Fruit fly (Drosophila melanogaster) whole organism, embryonic: ENCODE measurements around the gene CG4382.

Experiments
- Atf3 ChIP-seq: fragments of 200-800 bp; sonication (Bioruptor generic); optimal IDR thresholded peaks from 3 replicates; lab custom pipeline; 2016; ENCODE audit warnings: missing biosample characterization, missing genetic modification characterization
- CG10147 ChIP-seq: fragments of 200-800 bp; sonication (Bioruptor generic); optimal IDR thresholded peaks from 2 replicates; lab custom pipeline; 2019; ENCODE audit warnings: missing biosample characterization, mild to moderate bottlenecking, missing genetic modification characterization, moderate library complexity
- CG10543 ChIP-seq: fragments of 200-800 bp; sonication (Bioruptor generic); optimal IDR thresholded peaks from 3 replicates; lab custom pipeline; 2017; ENCODE audit warnings: missing biosample characterization, mild to moderate bottlenecking, missing genetic modification characterization, moderate library complexity
- CG11456 ChIP-seq: fragments of 200-800 bp; sonication (Bioruptor generic); IDR thresholded peaks from 3 replicates; pipeline ENCODE4 v1.3.6; 2022; ENCODE audit warnings: missing biosample characterization, missing genetic modification characterization
- CG11560 ChIP-seq: fragments of 200-800 bp; sonication (Bioruptor generic); IDR thresholded peaks from 3 replicates; pipeline ENCODE4 v1.3.6; 2022; ENCODE audit warnings: missing biosample characterization, missing genetic modification characterization
- CG12219 ChIP-seq: fragments of 200-800 bp; sonication (Bioruptor generic); optimal IDR thresholded peaks from 3 replicates; lab custom pipeline; 2018; ENCODE audit warnings: missing biosample characterization, mild to moderate bottlenecking, missing genetic modification characterization
- CG12659 ChIP-seq: fragments of 200-800 bp; sonication (Bioruptor generic); optimal IDR thresholded peaks from 3 replicates; lab custom pipeline; 2017; ENCODE audit warnings: mild to moderate bottlenecking, missing biosample characterization, missing genetic modification reagents, missing genetic modification characterization
- CG12769 ChIP-seq: fragments of 200-800 bp; sonication (Bioruptor generic); optimal IDR thresholded peaks from 2 replicates; lab custom pipeline; 2019; ENCODE audit warnings: missing biosample characterization, mild to moderate bottlenecking, missing genetic modification characterization, moderate library complexity
- CG13296 ChIP-seq: fragments of 200-800 bp; sonication (Bioruptor generic); optimal IDR thresholded peaks from 3 replicates; lab custom pipeline; 2018; ENCODE audit warnings: missing biosample characterization, mild to moderate bottlenecking, missing genetic modification characterization
- CG13424 ChIP-seq: fragments of 200-800 bp; sonication (Bioruptor generic); optimal IDR thresholded peaks from 2 replicates; lab custom pipeline; 2019; ENCODE audit warnings: missing biosample characterization, mild to moderate bottlenecking, missing genetic modification characterization, moderate library complexity
- CG2116 ChIP-seq: fragments of 200-800 bp; sonication (Bioruptor generic); optimal IDR thresholded peaks from 3 replicates; lab custom pipeline; 2018; ENCODE audit warnings: missing biosample characterization, mild to moderate bottlenecking, missing genetic modification characterization
- CG3065 ChIP-seq: fragments of 200-800 bp; sonication (Bioruptor generic); optimal IDR thresholded peaks from 2 replicates; lab custom pipeline; 2016; ENCODE audit warnings: missing biosample characterization, missing genetic modification characterization
- CG32532 ChIP-seq: fragments of 200-800 bp; sonication (Bioruptor generic); IDR thresholded peaks from 2 replicates; pipeline ENCODE4 v1.3.6; 2022; ENCODE audit warnings: missing biosample characterization, missing genetic modification characterization
- CG6791 ChIP-seq: fragments of 200-800 bp; sonication (Bioruptor generic); IDR thresholded peaks from 3 replicates; pipeline ENCODE4 v1.3.6; 2022; ENCODE audit warnings: missing biosample characterization, missing genetic modification characterization; ENCODE audit not compliant: partially characterized antibody
- CG8359 ChIP-seq: fragments of 200-800 bp; sonication (Bioruptor generic); optimal IDR thresholded peaks from 2 replicates; lab custom pipeline; 2017; ENCODE audit warnings: missing biosample characterization, mild to moderate bottlenecking, missing genetic modification characterization, borderline replicate concordance
- Camta ChIP-seq: fragments of 200-800 bp; sonication (Bioruptor generic); optimal IDR thresholded peaks from 2 replicates; lab custom pipeline; 2016; ENCODE audit warnings: missing biosample characterization, missing genetic modification characterization
- Dp ChIP-seq: fragments of 200-800 bp; sonication (Bioruptor generic); optimal IDR thresholded peaks from 2 replicates; lab custom pipeline; 2018; ENCODE audit warnings: missing biosample characterization, mild to moderate bottlenecking, missing genetic modification characterization, moderate library complexity
- Drgx ChIP-seq: fragments of 200-800 bp; sonication (Bioruptor generic); IDR thresholded peaks from 2 replicates; pipeline ENCODE4 v1.3.6; 2022; ENCODE audit warnings: missing biosample characterization, missing genetic modification characterization
- E2f1 ChIP-seq: fragments of 200-800 bp; sonication (Bioruptor generic); IDR thresholded peaks from 2 replicates; pipeline ENCODE4 v1.3.6; 2022; ENCODE audit warnings: missing biosample characterization, missing genetic modification characterization
- E2f2 ChIP-seq: fragments of 200-800 bp; sonication (Bioruptor generic); IDR thresholded peaks from 2 replicates; pipeline ENCODE4 v1.3.6; 2022; ENCODE audit warnings: missing biosample characterization, missing genetic modification characterization
- Hand ChIP-seq: fragments of 200-800 bp; sonication (Bioruptor generic); optimal IDR thresholded peaks from 2 replicates; lab custom pipeline; 2017; ENCODE audit warnings: mild to moderate bottlenecking, missing biosample characterization, missing genetic modification reagents, missing genetic modification characterization
- MTF-1 ChIP-seq: fragments of 200-800 bp; sonication (Bioruptor generic); optimal IDR thresholded peaks from 2 replicates; lab custom pipeline; 2018; ENCODE audit warnings: missing biosample characterization, mild to moderate bottlenecking, missing genetic modification characterization, borderline replicate concordance
- NC2α ChIP-seq: fragments of 200-800 bp; sonication (Bioruptor generic); optimal IDR thresholded peaks from 2 replicates; lab custom pipeline; 2016; ENCODE audit warnings: missing biosample characterization, missing genetic modification characterization
- Six4 ChIP-seq: fragments of 200-800 bp; sonication (Bioruptor generic); optimal IDR thresholded peaks from 2 replicates; lab custom pipeline; 2016; ENCODE audit warnings: missing biosample characterization, missing genetic modification characterization
- Ssrp ChIP-seq: fragments of 200-800 bp; sonication (Bioruptor generic); optimal IDR thresholded peaks from 2 replicates; lab custom pipeline; 2018; ENCODE audit warnings: missing biosample characterization, mild to moderate bottlenecking, missing genetic modification characterization, moderate library complexity
- Trl ChIP-seq, 3 experiments: fragments of >200 bp in 2 of 3; fragments of 200-800 bp in 1 of 3; sonication (Bioruptor generic) in 1 of 3; optimal IDR thresholded peaks; 2 replicates in 1 of 3; 3 replicates in 2 of 3; lab custom pipeline; 2016 to 2017; ENCODE audit warnings: missing biosample characterization in 1 of 3, missing genetic modification characterization in 1 of 3
- YL-1 ChIP-seq: fragments of 200-800 bp; sonication (Bioruptor generic); optimal IDR thresholded peaks from 3 replicates; lab custom pipeline; 2017; ENCODE audit warnings: missing biosample characterization, mild to moderate bottlenecking, missing genetic modification characterization
- al ChIP-seq: fragments of 200-800 bp; sonication (Bioruptor generic); IDR thresholded peaks from 2 replicates; pipeline ENCODE4 v1.3.6; 2022; ENCODE audit warnings: missing biosample characterization, missing genetic modification characterization
- crol ChIP-seq: fragments of 200-800 bp; sonication (Bioruptor generic); IDR thresholded peaks from 2 replicates; pipeline ENCODE4 v1.3.6; 2022; ENCODE audit warnings: missing biosample characterization, missing genetic modification characterization
- dan ChIP-seq: fragments of 200-800 bp; sonication (Bioruptor generic); IDR thresholded peaks from 2 replicates; pipeline ENCODE4 v1.3.6; 2022; ENCODE audit warnings: missing biosample characterization, missing genetic modification characterization
- gce ChIP-seq: fragments of 200-800 bp; sonication (Bioruptor generic); IDR thresholded peaks from 3 replicates; pipeline ENCODE4 v1.3.6; 2022; ENCODE audit warnings: missing biosample characterization, missing genetic modification characterization
- hkb ChIP-seq, 2 experiments: fragments of 200-800 bp in 1 of 2; fragments of >200 bp in 1 of 2; sonication (Bioruptor generic) in 1 of 2; IDR thresholded peaks in 1 of 2; optimal IDR thresholded peaks in 1 of 2; 2 replicates each; pipeline versions ENCODE4 v1.3.6 to Lab custom; 2017 to 2022; ENCODE audit warnings: missing biosample characterization in 1 of 2, missing genetic modification characterization in 1 of 2
- kah ChIP-seq: fragments of 200-800 bp; sonication (Bioruptor generic); optimal IDR thresholded peaks from 2 replicates; lab custom pipeline; 2018; ENCODE audit warnings: missing biosample characterization, mild to moderate bottlenecking, missing genetic modification characterization
- lilli ChIP-seq: fragments of 200-800 bp; sonication (Bioruptor generic); optimal IDR thresholded peaks from 3 replicates; lab custom pipeline; 2016; ENCODE audit warnings: missing biosample characterization, missing genetic modification characterization
- lola ChIP-seq, 3 experiments: fragments of >200 bp in 2 of 3; fragments of 200-800 bp in 1 of 3; sonication (Bioruptor generic) in 1 of 3; optimal IDR thresholded peaks; 2 replicates each; lab custom pipeline; 2017 to 2019; ENCODE audit warnings: missing biosample characterization in 3 of 3, missing genetic modification characterization in 3 of 3, mild to moderate bottlenecking in 1 of 3, moderate library complexity in 1 of 3
- mld ChIP-seq: fragments of 200-800 bp; sonication (Bioruptor generic); IDR thresholded peaks from 3 replicates; pipeline ENCODE4 v1.3.6; 2022; ENCODE audit warnings: missing biosample characterization, missing genetic modification characterization; ENCODE audit not compliant: partially characterized antibody
- oc ChIP-seq: fragments of 200-800 bp; sonication (Bioruptor generic); optimal IDR thresholded peaks from 2 replicates; lab custom pipeline; 2018; ENCODE audit warnings: missing biosample characterization, mild to moderate bottlenecking, missing genetic modification characterization, moderate library complexity
- pros ChIP-seq: fragments of 200-800 bp; sonication (Bioruptor generic); optimal IDR thresholded peaks from 3 replicates; lab custom pipeline; 2019; ENCODE audit warnings: missing biosample characterization, mild to moderate bottlenecking, missing genetic modification characterization, moderate library complexity
- pzg ChIP-seq: fragments of 200-800 bp; sonication (Bioruptor generic); optimal IDR thresholded peaks from 3 replicates; lab custom pipeline; 2018; ENCODE audit warnings: missing biosample characterization, mild to moderate bottlenecking, missing genetic modification characterization, moderate library complexity
- ranshi ChIP-seq: fragments of 200-800 bp; sonication (Bioruptor generic); IDR thresholded peaks from 2 replicates; pipeline ENCODE4 v1.3.6; 2022; ENCODE audit warnings: missing biosample characterization, missing genetic modification characterization
- sd ChIP-seq: fragments of 200-800 bp; sonication (Bioruptor generic); optimal IDR thresholded peaks from 3 replicates; lab custom pipeline; 2018; ENCODE audit warnings: missing biosample characterization, mild to moderate bottlenecking, missing genetic modification characterization, moderate library complexity
- slbo ChIP-seq: fragments of 200-800 bp; sonication (Bioruptor generic); IDR thresholded peaks from 2 replicates; pipeline ENCODE4 v1.3.6; 2022; ENCODE audit warnings: missing biosample characterization, missing genetic modification characterization
- sug ChIP-seq: fragments of 200-800 bp; optimal IDR thresholded peaks from 2 replicates; lab custom pipeline; 2019; ENCODE audit warnings: missing biosample characterization, mild to moderate bottlenecking, missing genetic modification characterization, moderate library complexity
- ttk ChIP-seq: fragments of 200-800 bp; sonication (Bioruptor generic); IDR thresholded peaks from 2 replicates; pipeline ENCODE4 v2.1.2; 2022; ENCODE audit warnings: missing biosample characterization, missing genetic modification characterization
- tup ChIP-seq: fragments of 200-800 bp; sonication (Bioruptor generic); optimal IDR thresholded peaks from 2 replicates; lab custom pipeline; 2016; ENCODE audit warnings: missing biosample characterization, mild to moderate bottlenecking, missing genetic modification characterization, moderate library complexity
- unc-4 ChIP-seq: fragments of 200-800 bp; sonication (Bioruptor generic); IDR thresholded peaks from 2 replicates; pipeline ENCODE4 v1.3.6; 2022; ENCODE audit warnings: missing biosample characterization, missing genetic modification characterization; ENCODE audit not compliant: partially characterized antibody
- vfl ChIP-seq: fragments of 200-800 bp; sonication (Bioruptor generic); optimal IDR thresholded peaks from 2 replicates; lab custom pipeline; 2016; ENCODE audit warnings: missing biosample characterization, missing genetic modification characterization
- vvl ChIP-seq: fragments of 200-800 bp; sonication (Bioruptor generic); IDR thresholded peaks from 2 replicates; pipeline ENCODE4 v1.3.6; 2022; ENCODE audit warnings: missing biosample characterization, missing genetic modification characterization

The CG4382 gene

dm6 chr2L:9560045-9560587 is 40.6 kb downstream of the CG4382 start (continued):
- TF ChIP-seq unc-4 (no peak), E2f1 (GFP tag; lab: Robert Waterston, UW) (no peak), ttk (no peak), Camta (GFP tag; lab: Kevin White, UChicago) (no peak), vvl (GFP tag; lab: Robert Waterston, UW) (no peak), CG12769 (tag; lab: Kevin White, UChicago) (peak; percentile 76), CG32532 (peak; percentile 9; the same call in 1 of the 2 replicates), al (GFP tag; lab: Robert Waterston, UW) (no peak), CG6791 (GFP tag; lab: Robert Waterston, UW) (no peak), CG10543 (GFP tag; lab: Kevin White, UChicago) (peak; percentile 23), crol (GFP tag; lab: Robert Waterston, UW) (0 out of 2 replicates have a peak, but pooled peaks have one; percentile 11), Dp (GFP tag; lab: Kevin White, UChicago) (no peak), pros (GFP tag; lab: Kevin White, UChicago) (no peak), CG11456 (GFP tag; lab: Robert Waterston, UW) (0 out of 3 replicates have a peak, but pooled peaks have one; percentile 32), ranshi (GFP tag; lab: Robert Waterston, UW) (no peak), NC2α (GFP tag; lab: Kevin White, UChicago) (no peak), Drgx (peak; percentile 57; the same call in 1 of the 2 replicates), Atf3 (no peak), lola (GFP tag; optimal IDR thresholded peaks at IDR 0.05; lab: Kevin White, UChicago) (no peak), E2f2 (GFP tag; lab: Robert Waterston, UW) (no peak), lilli (no peak), pzg (GFP tag; lab: Kevin White, UChicago) (no peak), tup (GFP tag; lab: Kevin White, UChicago) (no peak), CG11560 (tag; lab: Robert Waterston, UW) (0 out of 3 replicates have a peak, but pooled peaks have one; percentile 31)

- TF ChIP-seq CG12219 (GFP tag; lab: Kevin White, UChicago) = no peak
- no peak for TF ChIP-seq CG3065
- TF ChIP-seq CG13424 (tag; lab: Kevin White, UChicago) = no peak
- TF ChIP-seq CG2116 = no peak
- no peak for TF ChIP-seq CG13296 (GFP tag; lab: Kevin White, UChicago)
- no peak for TF ChIP-seq oc (tag; lab: Kevin White, UChicago)
- TF ChIP-seq sug = no peak
- TF ChIP-seq MTF-1 = no peak
- TF ChIP-seq mld = no peak
- TF ChIP-seq slbo (GFP tag; lab: Robert Waterston, UW) = peak; percentile 6; the same call in 1 of the 2 replicates
- TF ChIP-seq sd = peak; percentile 57
- peak; percentile 62 for TF ChIP-seq crol (GFP tag; lab: Robert Waterston, UW)
- TF ChIP-seq CG10147 (GFP tag; lab: Kevin White, UChicago) = no peak
- no peak for TF ChIP-seq vfl
- TF ChIP-seq Hand (GFP tag; lab: Kevin White, UChicago) = no peak
- TF ChIP-seq kah (GFP tag; lab: Kevin White, UChicago) = peak; percentile 55
- no peak for TF ChIP-seq gce (GFP tag; lab: Robert Waterston, UW)
- no peak for TF ChIP-seq Six4 (GFP tag; lab: Kevin White, UChicago)
- TF ChIP-seq Trl (optimal IDR thresholded peaks at IDR 0.05; lab: Kevin White, UChicago) = peak in 1 of 2 experiments; percentile 12
- TF ChIP-seq Trl (GFP tag; optimal IDR thresholded peaks at IDR 0.05; lab: Kevin White, UChicago) = no peak
- TF ChIP-seq CG12769 (tag; lab: Kevin White, UChicago) = peak; percentile 85
- TF ChIP-seq Ssrp (tag; lab: Kevin White, UChicago) = no peak
- no peak for TF ChIP-seq hkb (optimal IDR thresholded peaks at IDR 0.05; lab: Kevin White, UChicago)
- TF ChIP-seq hkb (GFP tag; IDR thresholded peaks at IDR 0.05; lab: Robert Waterston, UW) = no peak
- no peak for TF ChIP-seq CG12659 (GFP tag; lab: Kevin White, UChicago)
- no peak for TF ChIP-seq dan (GFP tag; lab: Robert Waterston, UW)
- no peak for TF ChIP-seq YL-1 (GFP tag; lab: Kevin White, UChicago)
- no peak for TF ChIP-seq CG8359 (GFP tag; lab: Kevin White, UChicago)
Measured at dm6 chr2L:9557858-9558257, 42.8 kb downstream of the CG4382 start.
